Worm (Caenorhabditis elegans): ENCODE data around the gene mrpl-16.

DNA sequence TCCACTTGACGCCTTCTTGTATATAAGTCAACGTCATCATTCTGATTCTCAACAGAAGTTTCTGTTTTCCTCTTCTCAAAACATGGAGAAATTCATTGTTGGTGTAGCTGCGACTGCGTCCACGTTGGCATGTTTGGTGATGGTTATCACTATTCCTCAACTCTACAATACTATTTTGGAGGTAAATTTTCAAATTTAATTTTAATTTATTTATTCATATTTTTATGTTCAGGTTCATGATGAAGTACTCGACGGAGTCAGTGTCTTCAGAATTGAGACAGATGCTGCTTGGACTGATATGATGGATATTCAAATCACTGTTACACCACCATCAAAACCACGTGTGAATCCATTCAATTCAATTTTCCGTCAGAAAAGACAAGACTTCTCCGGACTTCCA, 43.9 kb downstream of the mrpl-16 start, which contains the start of gene col-89:
- no peak for TF ChIP-seq C06A6.2 (GFP tag; conservative IDR thresholded peaks at IDR 0.05)
- no peak for TF ChIP-seq pha-4 (tag; optimal IDR thresholded peaks at IDR 0.05)
- no peak for TF ChIP-seq ama-1 (optimal IDR thresholded peaks at IDR 0.05)
- no peak for TF ChIP-seq ama-1 (GFP tag; optimal IDR thresholded peaks at IDR 0.05)
- TF ChIP-seq dox-1 (GFP tag; IDR thresholded peaks at IDR 0.05) = no peak
- no peak for TF ChIP-seq nfya-2 (GFP tag; IDR thresholded peaks at IDR 0.05)
- TF ChIP-seq ztf-26 (tag; optimal IDR thresholded peaks at IDR 0.05) = no peak
- TF ChIP-seq ceh-58 (GFP tag; IDR thresholded peaks at IDR 0.05) = no peak

Measured in whole organism, young adult.